Fruit fly (Drosophila melanogaster) whole organism, embryonic: ENCODE data around the gene CG2104.

Source experiments
- Antp ChIP-seq: fragments of 200-800 bp; sonication (Bioruptor generic); optimal IDR thresholded peaks from 3 replicates; lab custom pipeline; 2016; ENCODE audit warnings: missing biosample characterization, missing genetic modification characterization
- Asciz ChIP-seq: fragments of 200-800 bp; sonication (Bioruptor generic); optimal IDR thresholded peaks from 2 replicates; lab custom pipeline; 2017; ENCODE audit warnings: missing biosample characterization, mild to moderate bottlenecking, missing genetic modification characterization, missing genetic modification reagents
- BEAF-32 ChIP-seq: fragments of 200-800 bp; sonication (Bioruptor generic); optimal IDR thresholded peaks from 3 replicates; lab custom pipeline; 2017; ENCODE audit warnings: missing biosample characterization, missing genetic modification characterization, mild to moderate bottlenecking, moderate library complexity, missing genetic modification reagents
- CG10565 ChIP-seq: fragments of 200-800 bp; sonication (Bioruptor generic); optimal IDR thresholded peaks from 3 replicates; lab custom pipeline; 2016; ENCODE audit warnings: missing biosample characterization, mild to moderate bottlenecking, missing genetic modification characterization
- CG11085 ChIP-seq: fragments of 200-800 bp; sonication (Bioruptor generic); IDR thresholded peaks from 2 replicates; pipeline ENCODE4 v1.3.6; 2022; ENCODE audit warnings: missing biosample characterization, missing genetic modification characterization
- CG11695 ChIP-seq: fragments of 200-800 bp; sonication (Bioruptor generic); IDR thresholded peaks from 3 replicates; pipeline ENCODE4 v1.3.6; 2022; ENCODE audit warnings: missing biosample characterization, missing genetic modification characterization
- CG12071 ChIP-seq: fragments of 200-800 bp; sonication (Bioruptor generic); optimal IDR thresholded peaks from 3 replicates; lab custom pipeline; 2018; ENCODE audit warnings: missing biosample characterization, mild to moderate bottlenecking, missing genetic modification characterization
- CG12219 ChIP-seq: fragments of 200-800 bp; sonication (Bioruptor generic); optimal IDR thresholded peaks from 3 replicates; lab custom pipeline; 2018; ENCODE audit warnings: missing biosample characterization, mild to moderate bottlenecking, missing genetic modification characterization
- CG12236 ChIP-seq: fragments of 200-800 bp; sonication (Bioruptor generic); optimal IDR thresholded peaks from 2 replicates; lab custom pipeline; 2016; ENCODE audit warnings: missing biosample characterization, missing genetic modification characterization
- CG1233 ChIP-seq: fragments of 200-800 bp; sonication (Bioruptor generic); optimal IDR thresholded peaks from 4 replicates; lab custom pipeline; 2018; ENCODE audit warnings: missing biosample characterization, mild to moderate bottlenecking, missing genetic modification characterization
- CG16813 ChIP-seq: fragments of 200-800 bp; sonication (Bioruptor generic); IDR thresholded peaks from 3 replicates; pipeline ENCODE4 v1.3.6; 2022; ENCODE audit warnings: missing biosample characterization, missing genetic modification characterization; ENCODE audit not compliant: partially characterized antibody
- CG2202 ChIP-seq: fragments of 200-800 bp; sonication (Bioruptor generic); optimal IDR thresholded peaks from 2 replicates; lab custom pipeline; 2018; ENCODE audit warnings: missing biosample characterization, mild to moderate bottlenecking, missing genetic modification characterization
- CG33557 ChIP-seq: fragments of 200-800 bp; sonication (Bioruptor generic); optimal IDR thresholded peaks from 2 replicates; lab custom pipeline; 2019; ENCODE audit warnings: missing biosample characterization, mild to moderate bottlenecking, missing genetic modification characterization, moderate library complexity
- CG6254 ChIP-seq: fragments of 200-800 bp; sonication (Bioruptor generic); optimal IDR thresholded peaks from 3 replicates; lab custom pipeline; 2017; ENCODE audit warnings: mild to moderate bottlenecking, missing biosample characterization, missing genetic modification reagents, missing genetic modification characterization
- CG7357 ChIP-seq: fragments of 200-800 bp; sonication (Bioruptor generic); IDR thresholded peaks from 3 replicates; pipeline ENCODE4 v1.3.6; 2022; ENCODE audit warnings: missing biosample characterization, missing genetic modification characterization
- CG7786 ChIP-seq: fragments of 200-800 bp; sonication (Bioruptor generic); optimal IDR thresholded peaks from 2 replicates; lab custom pipeline; 2016; ENCODE audit warnings: missing biosample characterization, missing genetic modification characterization
- CG8089 ChIP-seq: fragments of 200-800 bp; sonication (Bioruptor generic); optimal IDR thresholded peaks from 3 replicates; lab custom pipeline; 2016; ENCODE audit warnings: missing biosample characterization, missing genetic modification characterization
- CG8765 ChIP-seq: fragments of 200-800 bp; sonication (Bioruptor generic); IDR thresholded peaks from 2 replicates; pipeline ENCODE4 v1.3.6; 2022; ENCODE audit warnings: missing biosample characterization, missing genetic modification characterization
- Chrac-16 ChIP-seq: fragments of 200-800 bp; sonication (Bioruptor generic); optimal IDR thresholded peaks from 3 replicates; lab custom pipeline; 2016; ENCODE audit warnings: missing biosample characterization, missing genetic modification characterization
- Dek ChIP-seq: fragments of 200-800 bp; sonication (Bioruptor generic); optimal IDR thresholded peaks from 3 replicates; lab custom pipeline; 2019; ENCODE audit warnings: missing biosample characterization, mild to moderate bottlenecking, missing genetic modification characterization, moderate library complexity
- Dip2 ChIP-seq: fragments of 200-800 bp; sonication (Bioruptor generic); IDR thresholded peaks from 2 replicates; pipeline ENCODE4 v1.3.6; 2022; ENCODE audit warnings: missing biosample characterization, missing genetic modification characterization
- E2f2 ChIP-seq: fragments of 200-800 bp; sonication (Bioruptor generic); IDR thresholded peaks from 2 replicates; pipeline ENCODE4 v1.3.6; 2022; ENCODE audit warnings: missing biosample characterization, missing genetic modification characterization
- Hr3 ChIP-seq: fragments of 200-800 bp; sonication (Bioruptor generic); optimal IDR thresholded peaks from 3 replicates; lab custom pipeline; 2016; ENCODE audit warnings: missing biosample characterization, missing genetic modification characterization
- Lim3 ChIP-seq: fragments of 200-800 bp; sonication (Bioruptor generic); IDR thresholded peaks from 2 replicates; pipeline ENCODE4 v1.3.6; 2022; ENCODE audit warnings: missing biosample characterization, missing genetic modification characterization
- Max ChIP-seq: fragments of 200-800 bp; sonication (Bioruptor generic); optimal IDR thresholded peaks from 2 replicates; lab custom pipeline; 2016; ENCODE audit warnings: missing biosample characterization, mild to moderate bottlenecking, missing genetic modification characterization
- Opbp ChIP-seq: fragments of 200-800 bp; sonication (Bioruptor generic); IDR thresholded peaks from 3 replicates; pipeline ENCODE4 v1.3.6; 2022; ENCODE audit warnings: missing biosample characterization, missing genetic modification characterization; ENCODE audit not compliant: partially characterized antibody
- Trl ChIP-seq, 3 experiments: fragments of >200 bp in 2 of 3; fragments of 200-800 bp in 1 of 3; sonication (Bioruptor generic) in 1 of 3; optimal IDR thresholded peaks; 2 replicates in 1 of 3; 3 replicates in 2 of 3; lab custom pipeline; 2016 to 2017; ENCODE audit warnings: missing biosample characterization in 1 of 3, missing genetic modification characterization in 1 of 3
- al ChIP-seq: fragments of 200-800 bp; sonication (Bioruptor generic); IDR thresholded peaks from 2 replicates; pipeline ENCODE4 v1.3.6; 2022; ENCODE audit warnings: missing biosample characterization, missing genetic modification characterization
- ara ChIP-seq: fragments of 200-800 bp; sonication (Bioruptor generic); IDR thresholded peaks from 2 replicates; pipeline ENCODE4 v1.3.6; 2022; ENCODE audit warnings: missing biosample characterization, missing genetic modification characterization
- bbx ChIP-seq: fragments of 200-800 bp; sonication (Bioruptor generic); IDR thresholded peaks from 2 replicates; pipeline ENCODE4 v1.3.6; 2022; ENCODE audit warnings: missing biosample characterization, missing genetic modification characterization; ENCODE audit not compliant: partially characterized antibody
- cato ChIP-seq: fragments of 200-800 bp; sonication (Bioruptor generic); optimal IDR thresholded peaks from 2 replicates; lab custom pipeline; 2016; ENCODE audit warnings: missing biosample characterization, missing genetic modification characterization, borderline replicate concordance
- crc ChIP-seq: fragments of 200-800 bp; sonication (Bioruptor generic); optimal IDR thresholded peaks from 2 replicates; lab custom pipeline; 2016; ENCODE audit warnings: missing biosample characterization, missing genetic modification characterization
- croc ChIP-seq: fragments of 200-800 bp; sonication (Bioruptor generic); conservative IDR thresholded peaks from 3 replicates; pipeline ENCODE4 v1.3.6; 2022; ENCODE audit warnings: missing biosample characterization, missing genetic modification characterization
- crol ChIP-seq: fragments of 200-800 bp; sonication (Bioruptor generic); IDR thresholded peaks from 2 replicates; pipeline ENCODE4 v1.3.6; 2022; ENCODE audit warnings: missing biosample characterization, missing genetic modification characterization
- ems ChIP-seq: fragments of 200-800 bp; sonication (Bioruptor generic); optimal IDR thresholded peaks from 3 replicates; lab custom pipeline; 2016; ENCODE audit warnings: missing biosample characterization, missing genetic modification characterization
- ewg ChIP-seq: fragments of 200-800 bp; sonication (Bioruptor generic); optimal IDR thresholded peaks from 3 replicates; lab custom pipeline; 2017; ENCODE audit warnings: mild to moderate bottlenecking, missing biosample characterization, missing genetic modification reagents, missing genetic modification characterization
- fd64A ChIP-seq: fragments of 200-800 bp; sonication (Bioruptor generic); optimal IDR thresholded peaks from 3 replicates; lab custom pipeline; 2018; ENCODE audit warnings: missing biosample characterization, mild to moderate bottlenecking, missing genetic modification characterization
- fd96Cb ChIP-seq: fragments of 200-800 bp; sonication (Bioruptor generic); optimal IDR thresholded peaks from 2 replicates; lab custom pipeline; 2018; ENCODE audit warnings: missing biosample characterization, mild to moderate bottlenecking, missing genetic modification characterization, moderate library complexity
- ken ChIP-seq: fragments of 200-800 bp; sonication (Bioruptor generic); IDR thresholded peaks from 3 replicates; pipeline ENCODE4 v1.3.6; 2022; ENCODE audit warnings: missing biosample characterization, missing genetic modification characterization
- prd ChIP-seq, 3 experiments: fragments of >200 bp in 2 of 3; fragments of 200-800 bp in 1 of 3; sonication (Bioruptor generic) in 1 of 3; optimal IDR thresholded peaks in 2 of 3; IDR thresholded peaks in 1 of 3; 2 replicates in 2 of 3; 3 replicates in 1 of 3; pipeline versions ENCODE4 v1.3.6 to Lab custom; 2017 to 2022; ENCODE audit warnings: missing biosample characterization in 1 of 3, missing genetic modification characterization in 1 of 3
- row ChIP-seq: fragments of 200-800 bp; sonication (Bioruptor generic); IDR thresholded peaks from 3 replicates; pipeline ENCODE4 v1.3.6; 2022; ENCODE audit warnings: missing biosample characterization, missing genetic modification characterization
- schlank ChIP-seq: fragments of 200-800 bp; sonication (Bioruptor generic); optimal IDR thresholded peaks from 2 replicates; lab custom pipeline; 2018; ENCODE audit warnings: missing biosample characterization, mild to moderate bottlenecking, missing genetic modification characterization
- shn ChIP-seq: fragments of 200-800 bp; sonication (Bioruptor generic); optimal IDR thresholded peaks from 3 replicates; lab custom pipeline; 2016; ENCODE audit warnings: missing biosample characterization, missing genetic modification characterization
- sim ChIP-seq: fragments of 200-800 bp; sonication (Bioruptor generic); IDR thresholded peaks from 2 replicates; pipeline ENCODE4 v1.3.6; 2022; ENCODE audit warnings: missing biosample characterization, missing genetic modification characterization
- sob ChIP-seq: fragments of 200-800 bp; sonication (Bioruptor generic); IDR thresholded peaks from 2 replicates; pipeline ENCODE4 v1.3.6; 2022; ENCODE audit warnings: missing biosample characterization, missing genetic modification characterization
- ssp ChIP-seq: fragments of 200-800 bp; sonication (Bioruptor generic); IDR thresholded peaks from 2 replicates; pipeline ENCODE4 v1.3.6; 2022; ENCODE audit warnings: missing biosample characterization, missing genetic modification characterization
- tgo ChIP-seq: fragments of 200-800 bp; sonication (Bioruptor generic); IDR thresholded peaks from 3 replicates; pipeline ENCODE4 v1.3.6; 2022; ENCODE audit warnings: missing biosample characterization, missing genetic modification characterization
- unc-4 ChIP-seq: fragments of 200-800 bp; sonication (Bioruptor generic); IDR thresholded peaks from 2 replicates; pipeline ENCODE4 v1.3.6; 2022; ENCODE audit warnings: missing biosample characterization, missing genetic modification characterization; ENCODE audit not compliant: partially characterized antibody
- wek ChIP-seq: fragments of 200-800 bp; sonication (Bioruptor generic); optimal IDR thresholded peaks from 3 replicates; lab custom pipeline; 2018; ENCODE audit warnings: missing biosample characterization, mild to moderate bottlenecking, missing genetic modification characterization, moderate library complexity

Gene CG2104

dm6 chr3R:5705469-5706067 lies 12.5 kb upstream of the CG2104 start (continued):
- peak; percentile 54 for TF ChIP-seq al
- peak; percentile 71 for TF ChIP-seq fd96Cb (tag; lab: Kevin White, UChicago)
- no peak for TF ChIP-seq prd (optimal IDR thresholded peaks at IDR 0.05; lab: Kevin White, UChicago)
- peak; percentile 69 for TF ChIP-seq prd (GFP tag; IDR thresholded peaks at IDR 0.05; lab: Robert Waterston, UW)
- TF ChIP-seq CG11695 (GFP tag; lab: Robert Waterston, UW), result peak; percentile 77
- TF ChIP-seq ara (GFP tag; lab: Robert Waterston, UW), result peak; percentile 57; the same call in 1 of the 2 replicates
- TF ChIP-seq ewg (GFP tag; lab: Kevin White, UChicago), result peak; percentile 24
- peak; percentile 30; the same call in 2 of the 3 replicates for TF ChIP-seq croc (GFP tag; lab: Robert Waterston, UW)
- no peak for TF ChIP-seq BEAF-32 (GFP tag; lab: Kevin White, UChicago)
- peak; percentile 36 for TF ChIP-seq cato (GFP tag; lab: Kevin White, UChicago)
- TF ChIP-seq unc-4 (GFP tag; lab: Robert Waterston, UW), result no peak
- TF ChIP-seq shn (GFP tag; lab: Kevin White, UChicago), result peak; percentile 11
- no peak for TF ChIP-seq Antp (GFP tag; lab: Kevin White, UChicago)
- no peak for TF ChIP-seq bbx
- no peak for TF ChIP-seq Dip2 (GFP tag; lab: Robert Waterston, UW)
- peak; percentile 15; the same call in 1 of the 2 replicates for TF ChIP-seq ssp (GFP tag; lab: Robert Waterston, UW)
- peak; percentile 42 for TF ChIP-seq Max (GFP tag; lab: Kevin White, UChicago)
- TF ChIP-seq wek (GFP tag; lab: Kevin White, UChicago), result no peak
- TF ChIP-seq CG7357 (GFP tag; lab: Robert Waterston, UW), result peak; percentile 38; the same call in 1 of the 3 replicates
- peak; percentile 47 for TF ChIP-seq Dek (tag; lab: Kevin White, UChicago)
- TF ChIP-seq CG12071, result no peak
- TF ChIP-seq CG8765 (GFP tag; lab: Robert Waterston, UW), result peak; percentile 49; the same call in 1 of the 2 replicates
- no peak for TF ChIP-seq Opbp
- TF ChIP-seq CG12219 (GFP tag; lab: Kevin White, UChicago), result peak; percentile 68
- TF ChIP-seq CG11085, result no peak
- peak; percentile 12 for TF ChIP-seq CG2202 (tag; lab: Kevin White, UChicago)
- TF ChIP-seq CG7786 (GFP tag; lab: Kevin White, UChicago), result peak; percentile 5
- peak; percentile 25 for TF ChIP-seq CG8089 (GFP tag; lab: Kevin White, UChicago)
- TF ChIP-seq CG10565 (GFP tag; lab: Kevin White, UChicago), result no peak
- peak; percentile 64 for TF ChIP-seq CG6254 (GFP tag; lab: Kevin White, UChicago)
- peak; percentile 75 for TF ChIP-seq row (GFP tag; lab: Robert Waterston, UW)
- TF ChIP-seq crol (GFP tag; lab: Robert Waterston, UW), result no peak
- TF ChIP-seq CG1233, result peak; percentile 67
- peak; percentile 72 for TF ChIP-seq Asciz (GFP tag; lab: Kevin White, UChicago)
- TF ChIP-seq Trl (optimal IDR thresholded peaks at IDR 0.05; lab: Kevin White, UChicago), result no peak
- peak; percentile 42 for TF ChIP-seq Trl (GFP tag; optimal IDR thresholded peaks at IDR 0.05; lab: Kevin White, UChicago)
- peak; percentile 36; the same call in 1 of the 2 replicates for TF ChIP-seq E2f2 (GFP tag; lab: Robert Waterston, UW)
- TF ChIP-seq ems (GFP tag; lab: Kevin White, UChicago), result peak; percentile 48
- TF ChIP-seq CG16813 (GFP tag; lab: Robert Waterston, UW), result no peak
- TF ChIP-seq sob (GFP tag; lab: Robert Waterston, UW), result peak; percentile 56; the same call in 1 of the 2 replicates
- TF ChIP-seq Lim3, result no peak
- TF ChIP-seq fd64A (GFP tag; lab: Kevin White, UChicago), result peak; percentile 55
- no peak for TF ChIP-seq ken
- no peak for TF ChIP-seq sim (GFP tag; lab: Robert Waterston, UW)
- peak; percentile 21 for TF ChIP-seq schlank (tag; lab: Kevin White, UChicago)
- TF ChIP-seq Hr3 (GFP tag; lab: Kevin White, UChicago), result peak; percentile 45
- no peak for TF ChIP-seq crc
- no peak for TF ChIP-seq CG12236 (GFP tag; lab: Kevin White, UChicago)
- TF ChIP-seq CG33557 (GFP tag; lab: Kevin White, UChicago), result peak; percentile 34
- peak; percentile 48 for TF ChIP-seq Chrac-16 (GFP tag; lab: Kevin White, UChicago)
- peak; percentile 39; the same call in 2 of the 3 replicates for TF ChIP-seq tgo (GFP tag; lab: Robert Waterston, UW)
